Fruit fly (Drosophila melanogaster) whole organism, pupa: ENCODE results near the gene CG13101.
A peak's percentile ranks its signal among the peaks of the same experiment; 100 is the strongest.

ENCODE experiments used
- CG10348 ChIP-seq: fragments of 200-800 bp; sonication (Bioruptor generic); IDR thresholded peaks from 2 replicates; pipeline ENCODE4 v1.3.6; 2022; ENCODE audit warnings: missing biosample characterization, missing genetic modification characterization
- CG12605 ChIP-seq: fragments of 200-800 bp; sonication (Bioruptor generic); IDR thresholded peaks from 2 replicates; pipeline ENCODE4 v1.3.6; 2022; ENCODE audit warnings: missing biosample characterization, missing genetic modification characterization
- CG13204 ChIP-seq: fragments of 200-800 bp; sonication (Bioruptor generic); optimal IDR thresholded peaks from 2 replicates; lab custom pipeline; 2018; ENCODE audit warnings: missing biosample characterization, mild to moderate bottlenecking, missing genetic modification characterization, moderate library complexity
- CG14655 ChIP-seq: fragments of 200-800 bp; sonication (Bioruptor generic); optimal IDR thresholded peaks from 3 replicates; lab custom pipeline; 2017; ENCODE audit warnings: mild to moderate bottlenecking, missing biosample characterization, missing genetic modification reagents, missing genetic modification characterization
- CG15710 ChIP-seq: fragments of 200-800 bp; sonication (Bioruptor generic); optimal IDR thresholded peaks from 2 replicates; lab custom pipeline; 2018; ENCODE audit warnings: missing biosample characterization, mild to moderate bottlenecking, missing genetic modification characterization, moderate library complexity
- CG17806 ChIP-seq: fragments of 200-800 bp; sonication (Bioruptor generic); optimal IDR thresholded peaks from 2 replicates; lab custom pipeline; 2018; ENCODE audit warnings: missing biosample characterization, mild to moderate bottlenecking, missing genetic modification characterization, moderate library complexity
- CG32121 ChIP-seq: fragments of 200-800 bp; sonication (Bioruptor generic); IDR thresholded peaks from 2 replicates; pipeline ENCODE4 v1.3.6; 2022; ENCODE audit warnings: missing biosample characterization, missing genetic modification characterization
- CG34367 ChIP-seq: fragments of 200-800 bp; sonication (Bioruptor generic); optimal IDR thresholded peaks from 2 replicates; lab custom pipeline; 2018; ENCODE audit warnings: missing biosample characterization, mild to moderate bottlenecking, missing genetic modification characterization
- CG4496 ChIP-seq: fragments of 200-800 bp; sonication (Bioruptor generic); IDR thresholded peaks from 3 replicates; pipeline ENCODE4 v1.3.6; 2022; ENCODE audit warnings: missing biosample characterization, missing genetic modification characterization
- CG8159 ChIP-seq: fragments of 200-800 bp; sonication (Bioruptor generic); optimal IDR thresholded peaks from 3 replicates; lab custom pipeline; 2018; ENCODE audit warnings: missing biosample characterization, mild to moderate bottlenecking, missing genetic modification characterization, moderate library complexity
- CG8301 ChIP-seq: fragments of 200-800 bp; sonication (Bioruptor generic); optimal IDR thresholded peaks from 2 replicates; lab custom pipeline; 2018; ENCODE audit warnings: missing biosample characterization, mild to moderate bottlenecking, missing genetic modification characterization
- CG9948 ChIP-seq: fragments of 200-800 bp; sonication (Bioruptor generic); optimal IDR thresholded peaks from 2 replicates; lab custom pipeline; 2018; ENCODE audit warnings: missing biosample characterization, mild to moderate bottlenecking, missing genetic modification characterization, moderate library complexity
- D1 ChIP-seq: fragments of 200-800 bp; sonication (Bioruptor generic); optimal IDR thresholded peaks from 2 replicates; lab custom pipeline; 2018; ENCODE audit warnings: missing biosample characterization, mild to moderate bottlenecking, missing genetic modification characterization, moderate library complexity
- EcR ChIP-seq: fragments of 200-800 bp; sonication (Bioruptor generic); optimal IDR thresholded peaks from 3 replicates; lab custom pipeline; 2019; ENCODE audit warnings: missing biosample characterization, missing genetic modification characterization, mild to moderate bottlenecking, moderate library complexity, missing genetic modification reagents
- Ets98B ChIP-seq: fragments of 200-800 bp; sonication (Bioruptor generic); IDR thresholded peaks from 2 replicates; pipeline ENCODE4 v1.3.6; 2022; ENCODE audit warnings: missing biosample characterization, missing genetic modification characterization
- Pif1A ChIP-seq: fragments of 200-800 bp; sonication (Bioruptor generic); optimal IDR thresholded peaks from 3 replicates; lab custom pipeline; 2016; ENCODE audit warnings: missing biosample characterization, missing genetic modification characterization
- Pif1B ChIP-seq: fragments of 200-800 bp; sonication (Bioruptor generic); optimal IDR thresholded peaks from 3 replicates; lab custom pipeline; 2016; ENCODE audit warnings: missing biosample characterization, missing genetic modification characterization
- Snoo ChIP-seq: fragments of 200-800 bp; sonication (Bioruptor generic); optimal IDR thresholded peaks from 3 replicates; lab custom pipeline; 2017; ENCODE audit warnings: missing biosample characterization, mild to moderate bottlenecking, missing genetic modification characterization, inconsistent platforms
- fd96Ca ChIP-seq: fragments of 200-800 bp; sonication (Bioruptor generic); IDR thresholded peaks from 3 replicates; pipeline ENCODE4 v1.3.6; 2022; ENCODE audit warnings: missing biosample characterization, missing genetic modification characterization
- gl ChIP-seq: fragments of 200-800 bp; sonication (Bioruptor generic); optimal IDR thresholded peaks from 2 replicates; lab custom pipeline; 2018; ENCODE audit warnings: missing biosample characterization, mild to moderate bottlenecking, missing genetic modification characterization
- rn ChIP-seq: fragments of 200-800 bp; sonication (Bioruptor generic); IDR thresholded peaks from 2 replicates; pipeline ENCODE4 v1.3.6; 2022; ENCODE audit warnings: missing biosample characterization, missing genetic modification characterization

CG13101 gene

dm6 chr2L:8951184-8951934 lies 33.3 kb downstream of the CG13101 start, which contains the start of gene C1GalTA:
Gene C1GalTA, minus strand, starts transcription at chr2L:8951216.
- TF ChIP-seq CG4496 (GFP tag; lab: Robert Waterston, UW) (peak; percentile 93), Pif1A (GFP tag; lab: Kevin White, UChicago) (peak; percentile 87), fd96Ca (no peak), EcR (GFP tag; lab: Kevin White, UChicago) (peak; percentile 72), Snoo (tag; lab: Kevin White, UChicago) (peak; percentile 97), CG14655 (peak; percentile 99), CG17806 (peak; percentile 99), CG34367 (tag; lab: Kevin White, UChicago) (peak; percentile 98), CG12605 (GFP tag; lab: Robert Waterston, UW) (peak; percentile 95), CG15710 (tag; lab: Kevin White, UChicago) (peak; percentile 100), Ets98B (GFP tag; lab: Robert Waterston, UW) (peak; percentile 88), CG10348 (GFP tag; lab: Robert Waterston, UW) (peak; percentile 88; the same call in 1 of the 2 replicates), CG8159 (peak; percentile 100), D1 (tag; lab: Kevin White, UChicago) (peak; percentile 100), CG13204 (GFP tag; lab: Kevin White, UChicago) (peak; percentile 92), CG8301 (peak; percentile 99), Pif1B (GFP tag; lab: Kevin White, UChicago) (peak; percentile 93), rn (GFP tag; lab: Robert Waterston, UW) (peak; percentile 94), CG9948 (tag; lab: Kevin White, UChicago) (peak; percentile 100), gl (tag; lab: Kevin White, UChicago) (peak; percentile 92), CG32121 (GFP tag; lab: Robert Waterston, UW) (peak; percentile 96)
- TF ChIP-seq, all 21 proteins: peak for 20

dm6 chr2L:8949919-8950722 lies 34.6 kb downstream of the CG13101 start:
- TF ChIP-seq Pif1B (GFP tag; lab: Kevin White, UChicago) (peak; percentile 50), rn (GFP tag; lab: Robert Waterston, UW) (no peak), fd96Ca (no peak), CG12605 (GFP tag; lab: Robert Waterston, UW) (peak; percentile 41; the same call in 1 of the 2 replicates), D1 (tag; lab: Kevin White, UChicago) (peak; percentile 51), CG4496 (GFP tag; lab: Robert Waterston, UW) (0 out of 3 replicates have a peak, but pooled peaks have one; percentile 51), CG17806 (peak; percentile 62), CG13204 (GFP tag; lab: Kevin White, UChicago) (no peak), CG8159 (peak; percentile 80), Ets98B (GFP tag; lab: Robert Waterston, UW) (peak; percentile 27; the same call in 1 of the 2 replicates), Snoo (tag; lab: Kevin White, UChicago) (peak; percentile 64), CG14655 (peak; percentile 73), CG32121 (GFP tag; lab: Robert Waterston, UW) (no peak), CG15710 (tag; lab: Kevin White, UChicago) (peak; percentile 62), CG9948 (tag; lab: Kevin White, UChicago) (peak; percentile 75), CG10348 (GFP tag; lab: Robert Waterston, UW) (no peak), CG8301 (peak; percentile 26), gl (tag; lab: Kevin White, UChicago) (no peak), Pif1A (GFP tag; lab: Kevin White, UChicago) (peak; percentile 65), EcR (GFP tag; lab: Kevin White, UChicago) (peak; percentile 67), CG34367 (tag; lab: Kevin White, UChicago) (peak; percentile 20)

- TF ChIP-seq CG13204 (GFP tag; lab: Kevin White, UChicago), result no peak
- no peak for TF ChIP-seq gl (tag; lab: Kevin White, UChicago)
- TF ChIP-seq CG4496 (GFP tag; lab: Robert Waterston, UW), result no peak
- TF ChIP-seq CG9948 (tag; lab: Kevin White, UChicago), result no peak
These were observed 36.0 kb downstream of the CG13101 start for dm6 chr2L:8948650-8949049.

dm6 chr2L:8947989-8948388 lies 36.7 kb downstream of the CG13101 start:
- TF ChIP-seq fd96Ca (no peak), CG17806 (no peak), CG15710 (tag; lab: Kevin White, UChicago) (no peak), Ets98B (GFP tag; lab: Robert Waterston, UW) (no peak), CG32121 (GFP tag; lab: Robert Waterston, UW) (no peak), CG4496 (GFP tag; lab: Robert Waterston, UW) (no peak)

dm6 chr2L:8946718-8947316 lies 37.9 kb downstream of the CG13101 start, which contains the start of gene CG46397:
Gene CG46397, plus strand, starts transcription at chr2L:8947266.
- no peak for TF ChIP-seq D1 (tag; lab: Kevin White, UChicago)
- TF ChIP-seq EcR (GFP tag; lab: Kevin White, UChicago), result no peak
- TF ChIP-seq CG9948 (tag; lab: Kevin White, UChicago), result no peak
- TF ChIP-seq CG8301, result no peak
- no peak for TF ChIP-seq CG15710 (tag; lab: Kevin White, UChicago)
- TF ChIP-seq CG32121 (GFP tag; lab: Robert Waterston, UW), result no peak
- TF ChIP-seq gl (tag; lab: Kevin White, UChicago), result no peak
- no peak for TF ChIP-seq CG4496 (GFP tag; lab: Robert Waterston, UW)
- TF ChIP-seq Pif1A (GFP tag; lab: Kevin White, UChicago), result no peak
- no peak for TF ChIP-seq CG8159
- TF ChIP-seq Ets98B (GFP tag; lab: Robert Waterston, UW), result no peak
- TF ChIP-seq fd96Ca, result no peak
- TF ChIP-seq CG34367 (tag; lab: Kevin White, UChicago), result no peak
- no peak for TF ChIP-seq Pif1B (GFP tag; lab: Kevin White, UChicago)
- TF ChIP-seq CG14655, result no peak
- TF ChIP-seq CG12605 (GFP tag; lab: Robert Waterston, UW), result no peak
- TF ChIP-seq rn (GFP tag; lab: Robert Waterston, UW), result no peak
- no peak for TF ChIP-seq Snoo (tag; lab: Kevin White, UChicago)
- TF ChIP-seq CG17806, result no peak
- TF ChIP-seq CG13204 (GFP tag; lab: Kevin White, UChicago), result no peak
